Worm (Caenorhabditis elegans) whole organism, young adult: ENCODE results near the gene srw-109.

Source experiments
- F10E7.11 ChIP-seq: sonication (generic microtip); optimal IDR thresholded peaks from 2 replicates; lab custom pipeline; 2017; ENCODE audit warnings: mild to moderate bottlenecking, missing genetic modification characterization, moderate library complexity, missing compliant biosample characterization
- F23B12.7 ChIP-seq: sonication (generic microtip); optimal IDR thresholded peaks from 2 replicates; lab custom pipeline; 2017; ENCODE audit warnings: missing genetic modification characterization, mild to moderate bottlenecking, missing compliant biosample characterization, antibody characterized with exemption, moderate library complexity; ENCODE audit not compliant: insufficient read depth
- F57C9.4 ChIP-seq: sonication (generic microtip); optimal IDR thresholded peaks from 2 replicates; lab custom pipeline; 2017; ENCODE audit warnings: mild to moderate bottlenecking, missing genetic modification characterization, missing compliant biosample characterization
- akir-1 ChIP-seq: fragments of 200-800 bp; sonication (Bioruptor generic); optimal IDR thresholded peaks from 2 replicates; lab custom pipeline; 2018; ENCODE audit warnings: mild to moderate bottlenecking, missing genetic modification characterization, moderate library complexity, missing compliant biosample characterization
- atf-7 ChIP-seq: sonication (generic microtip); optimal IDR thresholded peaks from 2 replicates; lab custom pipeline; 2017; ENCODE audit warnings: mild to moderate bottlenecking, missing genetic modification characterization, missing compliant biosample characterization
- ccch-3 ChIP-seq: fragments of 200-800 bp; sonication (Bioruptor generic); optimal IDR thresholded peaks from 2 replicates; lab custom pipeline; 2018; ENCODE audit warnings: mild to moderate bottlenecking, missing genetic modification characterization, missing compliant biosample characterization
- ceh-58 ChIP-seq: fragments of 200-800 bp; sonication (Bioruptor generic); IDR thresholded peaks from 2 replicates; pipeline ENCODE4 v1.3.6; 2022; ENCODE audit warnings: missing genetic modification characterization, missing compliant biosample characterization
- fkh-3 ChIP-seq: sonication (generic microtip); optimal IDR thresholded peaks from 2 replicates; lab custom pipeline; 2016; ENCODE audit warnings: mild to moderate bottlenecking, missing genetic modification characterization, missing compliant biosample characterization
- him-1 ChIP-seq: sonication (generic microtip); optimal IDR thresholded peaks from 2 replicates; lab custom pipeline; 2016; ENCODE audit warnings: missing genotype, missing genetic modification reagents, missing genetic modification characterization, missing compliant biosample characterization
- lag-1 ChIP-seq: fragments of 200-800 bp; sonication (Bioruptor generic); IDR thresholded peaks from 2 replicates; pipeline ENCODE4 v1.3.6; 2022; ENCODE audit warnings: missing genetic modification reagents, missing genetic modification characterization, missing compliant biosample characterization
- mcd-1 ChIP-seq: fragments of 200-800 bp; sonication (Bioruptor generic); IDR thresholded peaks from 2 replicates; pipeline ENCODE4 v1.3.6; 2022; ENCODE audit warnings: missing genetic modification reagents, missing genetic modification characterization, missing compliant biosample characterization
- pha-4 ChIP-seq: fragments of 150-350 bp; sonication (generic microtip); optimal IDR thresholded peaks from 2 replicates; lab custom pipeline; 2014; ENCODE audit warnings: missing biosample characterization, missing genetic modification reagents, missing genetic modification characterization

DNA sequence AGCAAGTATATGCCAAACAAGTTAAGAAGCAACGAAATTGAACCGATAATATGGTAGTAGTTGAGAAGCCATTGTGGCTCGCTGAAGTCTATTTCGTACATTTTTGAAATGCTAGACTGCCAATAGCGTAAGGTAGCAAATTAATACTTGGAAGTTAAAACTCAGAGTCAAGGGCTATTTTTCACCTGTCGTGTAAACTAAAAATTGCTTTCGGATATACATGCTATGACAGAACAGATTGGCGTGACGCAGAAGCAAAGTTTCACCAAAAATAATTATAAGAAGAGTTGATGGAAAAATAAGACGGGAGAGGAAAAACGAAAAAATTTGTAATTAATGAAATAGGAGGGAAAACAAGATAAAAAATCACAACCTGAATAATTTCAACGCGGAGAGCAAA lies 42.8 kb downstream of the srw-109 start, which contains the start of gene sri-73:
- TF ChIP-seq F23B12.7 (tag; lab: Kevin White, UChicago) (no peak), him-1 (no peak), ccch-3 (GFP tag; lab: Kevin White, UChicago) (no peak), F57C9.4 (tag; lab: Kevin White, UChicago) (no peak), F10E7.11 (tag; lab: Kevin White, UChicago) (no peak), fkh-3 (no peak), pha-4 (tag; lab: Kevin White, UChicago) (no peak), ceh-58 (GFP tag; lab: Robert Waterston, UW) (no peak), atf-7 (tag; lab: Kevin White, UChicago) (no peak), lag-1 (GFP tag; lab: Robert Waterston, UW) (no peak), mcd-1 (GFP tag; lab: Robert Waterston, UW) (no peak), akir-1 (GFP tag; lab: Kevin White, UChicago) (no peak)
